Worm (Caenorhabditis elegans) whole organism, midembryonic: ENCODE data around the gene ing-3.
A peak's percentile ranks its signal among the peaks of the same experiment; 100 is the strongest.
"Not testable (repeated sequence)": the region's sequence is repeated elsewhere in the genome, so short reads cannot be mapped to it uniquely, and the experiment has no call there.

Source experiments
- T22C8.4 ChIP-seq: fragments of 200-800 bp; sonication (Bioruptor generic); IDR thresholded peaks from 2 replicates; pipeline ENCODE4 v1.3.6; 2022; ENCODE audit warnings: missing genetic modification characterization, missing compliant biosample characterization
- cog-1 ChIP-seq: sonication (generic microtip); optimal IDR thresholded peaks from 2 replicates; lab custom pipeline; 2016; ENCODE audit warnings: missing genetic modification characterization, missing compliant biosample characterization
- flt-1 ChIP-seq: fragments of 200-800 bp; sonication (Bioruptor generic); IDR thresholded peaks from 2 replicates; pipeline ENCODE4 v1.3.6; 2022; ENCODE audit warnings: missing genetic modification characterization, missing compliant biosample characterization
- klf-2 ChIP-seq: fragments of 200-800 bp; sonication (Bioruptor generic); conservative IDR thresholded peaks from 2 replicates; pipeline ENCODE4 v1.3.6; 2022; ENCODE audit warnings: missing genetic modification reagents, missing genetic modification characterization, missing compliant biosample characterization
- med-1 ChIP-seq: sonication (generic microtip); optimal IDR thresholded peaks from 2 replicates; lab custom pipeline; 2017; ENCODE audit warnings: missing genetic modification characterization, mild to moderate bottlenecking, missing compliant biosample characterization, antibody characterized with exemption, missing genetic modification reagents; ENCODE audit not compliant: insufficient read depth
- ref-1 ChIP-seq: fragments of 200-800 bp; sonication (Bioruptor generic); conservative IDR thresholded peaks from 2 replicates; pipeline ENCODE4 v1.3.6; 2022; ENCODE audit warnings: missing genetic modification reagents, missing genetic modification characterization, missing compliant biosample characterization
- tab-1 ChIP-seq: fragments of 200-800 bp; sonication (Bioruptor generic); IDR thresholded peaks from 2 replicates; pipeline ENCODE4 v1.3.6; 2022; ENCODE audit warnings: missing genetic modification characterization, missing compliant biosample characterization
- ztf-23 ChIP-seq: fragments of 200-800 bp; sonication (Bioruptor generic); IDR thresholded peaks from 2 replicates; pipeline ENCODE4 v1.3.6; 2022; ENCODE audit warnings: missing genetic modification reagents, missing genetic modification characterization, missing compliant biosample characterization
- ztf-29 ChIP-seq: fragments of 200-800 bp; sonication (Bioruptor generic); IDR thresholded peaks from 2 replicates; pipeline ENCODE4 v1.3.6; 2022; ENCODE audit warnings: missing genetic modification reagents, missing genetic modification characterization, missing compliant biosample characterization

The ing-3 gene

ce11 chrII:13875734-13876133, at the start of gene ing-3:
TSS of gene ing-3 (plus strand) at chrII:13876034.
- TF ChIP-seq flt-1 (no peak), cog-1 (tag; lab: Kevin White, UChicago) (no peak), klf-2 (no peak), ref-1 (GFP tag; lab: Robert Waterston, UW) (no peak), tab-1 (GFP tag; lab: Robert Waterston, UW) (no peak), med-1 (GFP tag; lab: Kevin White, UChicago) (no peak), ztf-29 (GFP tag; lab: Robert Waterston, UW) (no peak), T22C8.4 (GFP tag; lab: Robert Waterston, UW) (no peak), ztf-23 (no peak)

ce11 chrII:13828597-13828996, 47.2 kb upstream of the ing-3 start, which contains the start of gene his-42:
TSS of gene his-42 (minus strand) at chrII:13828697.
- TF ChIP-seq ztf-23 (no peak), flt-1 (no peak), tab-1 (GFP tag; lab: Robert Waterston, UW) (no peak), cog-1 (tag; lab: Kevin White, UChicago) (no peak), med-1 (GFP tag; lab: Kevin White, UChicago) (no peak), T22C8.4 (GFP tag; lab: Robert Waterston, UW) (no peak), klf-2 (no peak), ztf-29 (GFP tag; lab: Robert Waterston, UW) (no peak), ref-1 (GFP tag; lab: Robert Waterston, UW) (no peak)

ce11 chrII:13829123-13829996, 46.5 kb upstream of the ing-3 start:
- TF ChIP-seq flt-1 = peak; percentile 56; the same call in 1 of the 2 replicates

ce11 chrII:13830255-13830654, 45.6 kb upstream of the ing-3 start, which contains the start of gene F08G2.4:
TSS of gene F08G2.4 (plus strand) at chrII:13830602.
- no peak for TF ChIP-seq ztf-29 (GFP tag; lab: Robert Waterston, UW)
- no peak for TF ChIP-seq klf-2
- no peak for TF ChIP-seq T22C8.4 (GFP tag; lab: Robert Waterston, UW)
- TF ChIP-seq ztf-23 = no peak
- no peak for TF ChIP-seq flt-1
- no peak for TF ChIP-seq ref-1 (GFP tag; lab: Robert Waterston, UW)
- TF ChIP-seq cog-1 (tag; lab: Kevin White, UChicago) = no peak
- TF ChIP-seq med-1 (GFP tag; lab: Kevin White, UChicago) = no peak
- TF ChIP-seq tab-1 (GFP tag; lab: Robert Waterston, UW) = no peak

- TF ChIP-seq T22C8.4 (GFP tag; lab: Robert Waterston, UW) (no peak), ref-1 (GFP tag; lab: Robert Waterston, UW) (no peak), ztf-29 (GFP tag; lab: Robert Waterston, UW) (no peak), ztf-23 (no peak), klf-2 (no peak), med-1 (GFP tag; lab: Kevin White, UChicago) (no peak), flt-1 (no peak), cog-1 (tag; lab: Kevin White, UChicago) (no peak), tab-1 (GFP tag; lab: Robert Waterston, UW) (no peak)
Measured at ce11 chrII:13833505-13833904, 42.3 kb upstream of the ing-3 start, which contains the start of gene F08G2.5. TSS of gene F08G2.5 (minus strand) at chrII:13833631.

- peak; percentile 74 for TF ChIP-seq ref-1 (GFP tag; lab: Robert Waterston, UW)
- peak; percentile 83 for TF ChIP-seq T22C8.4 (GFP tag; lab: Robert Waterston, UW)
- TF ChIP-seq tab-1 (GFP tag; lab: Robert Waterston, UW) = peak; percentile 90
- peak; percentile 73 for TF ChIP-seq cog-1 (tag; lab: Kevin White, UChicago)
- TF ChIP-seq klf-2 = peak; percentile 84
- peak; percentile 31 for TF ChIP-seq med-1 (GFP tag; lab: Kevin White, UChicago)
- TF ChIP-seq ztf-23 = peak; percentile 91
- TF ChIP-seq ztf-29 (GFP tag; lab: Robert Waterston, UW) = peak; percentile 79
- peak; percentile 92 for TF ChIP-seq flt-1
Measured at ce11 chrII:13834380-13835194, 41.2 kb upstream of the ing-3 start.

- not testable (repeated sequence) for TF ChIP-seq flt-1; ztf-29 (GFP tag; lab: Robert Waterston, UW); klf-2
Measured at ce11 chrII:13835724-13836307, 40.0 kb upstream of the ing-3 start, which contains the start of gene ins-37. TSS of gene ins-37 (minus strand) at chrII:13836107.

- TF ChIP-seq tab-1 (GFP tag; lab: Robert Waterston, UW) (no peak), med-1 (GFP tag; lab: Kevin White, UChicago) (no peak), cog-1 (tag; lab: Kevin White, UChicago) (no peak), ref-1 (GFP tag; lab: Robert Waterston, UW) (no peak), klf-2 (no peak), ztf-23 (no peak), ztf-29 (GFP tag; lab: Robert Waterston, UW) (no peak), flt-1 (no peak), T22C8.4 (GFP tag; lab: Robert Waterston, UW) (no peak)
Measured at ce11 chrII:13838403-13838802, 37.4 kb upstream of the ing-3 start.

- TF ChIP-seq tab-1 (GFP tag; lab: Robert Waterston, UW) (no peak), flt-1 (no peak), med-1 (GFP tag; lab: Kevin White, UChicago) (no peak), cog-1 (tag; lab: Kevin White, UChicago) (no peak), ztf-23 (no peak), T22C8.4 (GFP tag; lab: Robert Waterston, UW) (no peak), ztf-29 (GFP tag; lab: Robert Waterston, UW) (no peak), ref-1 (GFP tag; lab: Robert Waterston, UW) (no peak), klf-2 (no peak)
Measured at ce11 chrII:13839454-13839853, 36.4 kb upstream of the ing-3 start.
